Worm (Caenorhabditis elegans): ENCODE measurements around the gene clec-250.

ce11 chrV:18771390-18771789 is 29.4 kb upstream of the clec-250 start, which contains the start of gene clec-256:
- TF ChIP-seq him-1 (tag; optimal IDR thresholded peaks at IDR 0.05) = no peak
- no peak for TF ChIP-seq W03F9.2 (tag; optimal IDR thresholded peaks at IDR 0.05)
- no peak for TF ChIP-seq dao-5 (tag; optimal IDR thresholded peaks at IDR 0.05)
